Worm (Caenorhabditis elegans) whole organism, late embryonic: ENCODE measurements around the gene btb-14.

Source experiments
- F13H6.1 ChIP-seq: sonication (generic microtip); optimal IDR thresholded peaks from 2 replicates; lab custom pipeline; 2016; ENCODE audit warnings: missing genetic modification characterization, missing compliant biosample characterization
- ama-1 ChIP-seq: fragments of 150-350 bp; optimal IDR thresholded peaks from 2 replicates; lab custom pipeline; 2014
- ceh-30 ChIP-seq: fragments of 150-350 bp; optimal IDR thresholded peaks from 2 replicates; lab custom pipeline; 2014; ENCODE audit warnings: missing biosample characterization, missing genetic modification characterization
- dmd-4 ChIP-seq: sonication (generic microtip); optimal IDR thresholded peaks from 2 replicates; lab custom pipeline; 2016; ENCODE audit warnings: borderline replicate concordance, missing genetic modification characterization, missing compliant biosample characterization
- fkh-10 ChIP-seq: fragments of 150-350 bp; optimal IDR thresholded peaks from 2 replicates; lab custom pipeline; 2014; ENCODE audit warnings: missing biosample characterization, missing genetic modification reagents, missing genetic modification characterization
- nhr-11 ChIP-seq: fragments of 150-350 bp; optimal IDR thresholded peaks from 2 replicates; lab custom pipeline; 2014; ENCODE audit warnings: missing biosample characterization, missing genetic modification characterization
- pax-1 ChIP-seq: fragments of 150-350 bp; optimal IDR thresholded peaks from 2 replicates; lab custom pipeline; 2014; ENCODE audit warnings: missing biosample characterization, missing genetic modification characterization
- pros-1 ChIP-seq: fragments of 150-350 bp; optimal IDR thresholded peaks from 2 replicates; lab custom pipeline; 2014; ENCODE audit warnings: missing biosample characterization, missing genetic modification reagents, missing genetic modification characterization

DNA sequence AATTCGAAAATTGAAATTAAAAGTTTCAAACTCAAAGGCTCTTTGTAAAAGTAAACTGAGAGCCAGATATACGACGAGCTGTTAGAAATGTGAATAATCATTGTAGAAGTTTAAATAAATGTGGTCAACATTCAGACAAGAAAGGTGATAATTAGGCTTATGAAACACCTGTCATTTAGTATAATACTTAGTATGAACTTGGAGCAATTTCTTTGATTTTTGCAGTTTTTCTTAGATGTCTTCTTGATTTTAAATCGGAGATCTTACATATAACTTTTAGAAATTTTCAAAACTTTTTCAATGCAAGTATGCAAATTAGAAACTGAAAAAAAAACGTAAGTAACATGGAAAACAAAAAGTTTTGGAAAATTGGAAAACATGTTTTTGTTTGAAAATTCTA, 23.1 kb downstream of the btb-14 start, which contains the start of gene sre-30:
- TF ChIP-seq F13H6.1 (tag; lab: Kevin White, UChicago), result no peak
- no peak for TF ChIP-seq ceh-30
- TF ChIP-seq fkh-10, result no peak
- TF ChIP-seq ama-1 (lab: Kevin White, UChicago), result no peak
- no peak for TF ChIP-seq dmd-4 (tag; lab: Kevin White, UChicago)
- no peak for TF ChIP-seq pax-1 (tag; lab: Kevin White, UChicago)
- TF ChIP-seq nhr-11, result no peak
- TF ChIP-seq pros-1 (tag; lab: Kevin White, UChicago), result no peak
